Fruit fly (Drosophila melanogaster) whole organism: ENCODE measurements around the gene mRpL10.

ENCODE experiments used
- CG8478 ChIP-seq: fragments of >200 bp; optimal IDR thresholded peaks from 2 replicates; lab custom pipeline; 2018; ENCODE audit warnings: inconsistent platforms
- Dll ChIP-seq: fragments of >200 bp; optimal IDR thresholded peaks from 2 replicates; lab custom pipeline; 2017
- EcR ChIP-seq, 2 experiments: fragments of >200 bp; optimal IDR thresholded peaks; 2 replicates each; lab custom pipeline; 2017; ENCODE audit warnings: missing biosample characterization in 2 of 2, missing genetic modification characterization in 2 of 2, missing genetic modification reagents in 2 of 2
- pan ChIP-seq: fragments of >200 bp; optimal IDR thresholded peaks from 2 replicates; lab custom pipeline; 2017
- psq ChIP-seq: fragments of >200 bp; optimal IDR thresholded peaks from 2 replicates; lab custom pipeline; 2017
- usp ChIP-seq: fragments of >200 bp; optimal IDR thresholded peaks from 2 replicates; lab custom pipeline; 2017; ENCODE audit warnings: missing biosample characterization, missing genetic modification characterization, mixed read lengths

DNA sequence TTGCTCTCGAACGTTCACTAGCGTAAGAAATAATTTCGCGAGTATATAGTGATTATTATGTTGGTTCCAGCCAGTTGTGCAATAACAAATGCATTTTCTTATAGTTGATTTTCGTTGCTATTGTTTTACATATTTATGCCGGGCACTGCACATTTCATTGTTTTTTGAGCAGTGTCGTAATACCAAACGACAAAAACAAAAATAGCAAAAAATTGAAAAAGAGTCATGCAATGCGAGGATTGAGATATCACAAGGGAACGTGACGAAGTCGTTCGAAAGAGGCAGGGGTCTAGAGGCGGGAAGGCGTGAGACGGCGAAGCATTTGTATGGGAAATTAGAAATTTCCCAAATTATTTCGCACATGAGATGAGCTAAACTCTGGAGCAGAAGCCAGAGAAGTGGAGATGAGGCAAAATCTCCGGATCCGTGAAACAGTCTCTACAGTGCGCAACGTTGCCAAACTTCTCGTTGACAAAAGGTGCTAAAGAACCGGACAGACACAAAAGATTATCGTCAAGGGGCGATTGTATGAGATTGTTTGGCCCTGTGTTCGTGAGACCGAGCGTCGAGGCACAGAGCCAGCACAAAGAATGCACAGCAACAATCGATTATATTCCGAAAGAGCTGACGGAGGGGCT lies 38.2 kb upstream of the mRpL10 start:
- no peak for TF ChIP-seq psq (lab: Kevin White, UChicago)
- TF ChIP-seq pan: no peak
- TF ChIP-seq CG8478 (lab: Kevin White, UChicago): no peak
- no peak for TF ChIP-seq Dll (lab: Kevin White, UChicago)
- no peak for TF ChIP-seq usp
- no peak for TF ChIP-seq EcR (GFP tag; optimal IDR thresholded peaks at IDR 0.05; lab: Kevin White, UChicago)
